Worm (Caenorhabditis elegans): ENCODE data around the gene irk-1.

Gene irk-1

ce11 chrX:6740983-6741365, 36.9 kb downstream of the irk-1 start:
- no peak for TF ChIP-seq nhr-25 (tag; optimal IDR thresholded peaks at IDR 0.05; ENCODE audit: borderline replicate concordance, insufficient read depth)
- TF ChIP-seq nhr-11 (tag; optimal IDR thresholded peaks at IDR 0.05), result peak; percentile 71
- no peak for TF ChIP-seq ceh-28 (tag; optimal IDR thresholded peaks at IDR 0.05)
- no peak for TF ChIP-seq lin-38 (GFP tag; IDR thresholded peaks at IDR 0.05)
- TF ChIP-seq nhr-111 (GFP tag; optimal IDR thresholded peaks at IDR 0.05), result no peak
- no peak for TF ChIP-seq nhr-237 (tag; optimal IDR thresholded peaks at IDR 0.05)
- no peak for TF ChIP-seq lin-13 (GFP tag; optimal IDR thresholded peaks at IDR 0.05)
- no peak for TF ChIP-seq cey-2 (tag; optimal IDR thresholded peaks at IDR 0.05; ENCODE audit: borderline replicate concordance, insufficient read depth)
- TF ChIP-seq ztf-7 (tag; optimal IDR thresholded peaks at IDR 0.05), result no peak
- TF ChIP-seq hlh-30 (tag; optimal IDR thresholded peaks at IDR 0.05; ENCODE audit: insufficient read depth), result peak; percentile 90
- no peak for TF ChIP-seq ama-1 (optimal IDR thresholded peaks at IDR 0.05)
- TF ChIP-seq ceh-44 (GFP tag; IDR thresholded peaks at IDR 0.05), result no peak
- TF ChIP-seq F44E2.7 (GFP tag; IDR thresholded peaks at IDR 0.05), result no peak
- TF ChIP-seq mdt-29 (GFP tag; IDR thresholded peaks at IDR 0.05), result peak; percentile 48
- TF ChIP-seq ceh-32 (tag; optimal IDR thresholded peaks at IDR 0.05; ENCODE audit: poor library complexity), result no peak
- TF ChIP-seq unc-62 (GFP tag; optimal IDR thresholded peaks at IDR 0.05 in 1 of 2), result peak in 1 of 2 experiments; percentile 96
- TF ChIP-seq unc-62 (tag; optimal IDR thresholded peaks at IDR 0.05), result no peak
- peak; percentile 4; the same call in 1 of the 2 replicates for TF ChIP-seq egl-43 (GFP tag; IDR thresholded peaks at IDR 0.05)
- TF ChIP-seq nhr-28 (tag; optimal IDR thresholded peaks at IDR 0.05), result peak; percentile 21
- TF ChIP-seq R02D3.7 (tag; optimal IDR thresholded peaks at IDR 0.05), result no peak
- no peak for TF ChIP-seq skn-1 (tag; optimal IDR thresholded peaks at IDR 0.05)
- TF ChIP-seq daf-16 (GFP tag; optimal IDR thresholded peaks at IDR 0.05), result peak in 1 of 2 experiments; percentile 91
- no peak for TF ChIP-seq daf-16 (tag; optimal IDR thresholded peaks at IDR 0.05)
- no peak for TF ChIP-seq tra-1 (GFP tag; IDR thresholded peaks at IDR 0.05)
- TF ChIP-seq mdl-1 (tag; optimal IDR thresholded peaks at IDR 0.05), result peak in 1 of 2 experiments; percentile 42
- no peak for TF ChIP-seq madf-9 (GFP tag; conservative IDR thresholded peaks at IDR 0.05)
- TF ChIP-seq saeg-2 (GFP tag; IDR thresholded peaks at IDR 0.05), result 0 out of 2 replicates have a peak, but pooled peaks have one; percentile 37
- no peak for TF ChIP-seq T26A8.4 (GFP tag; IDR thresholded peaks at IDR 0.05)
- TF ChIP-seq nhr-41 (GFP tag; IDR thresholded peaks at IDR 0.05), result no peak
- no peak for TF ChIP-seq zip-11 (GFP tag; IDR thresholded peaks at IDR 0.05)
- no peak for TF ChIP-seq aly-2 (tag; optimal IDR thresholded peaks at IDR 0.05)
- TF ChIP-seq nhr-76 (tag; optimal IDR thresholded peaks at IDR 0.05), result no peak
- peak in 1 of 2 experiments; percentile 29 for TF ChIP-seq hif-1 (tag; optimal IDR thresholded peaks at IDR 0.05)
- no peak for TF ChIP-seq daf-19 (GFP tag; conservative IDR thresholded peaks at IDR 0.05)
- TF ChIP-seq hlh-11 (tag; optimal IDR thresholded peaks at IDR 0.05), result peak; percentile 71
- TF ChIP-seq madf-5 (GFP tag; IDR thresholded peaks at IDR 0.05), result no peak
- no peak for TF ChIP-seq hmg-1.1 (GFP tag; IDR thresholded peaks at IDR 0.05)
- no peak for TF ChIP-seq dmd-8 (GFP tag; IDR thresholded peaks at IDR 0.05)

- TF ChIP-seq sdz-12 (GFP tag; optimal IDR thresholded peaks at IDR 0.05), result peak; percentile 58
- TF ChIP-seq arid-1 (GFP tag; conservative IDR thresholded peaks at IDR 0.05), result no peak; the same call in 1 of the 2 replicates
- no peak for TF ChIP-seq snpc-1.2 (GFP tag; IDR thresholded peaks at IDR 0.05)
- no peak for TF ChIP-seq nhr-10 (tag; optimal IDR thresholded peaks at IDR 0.05)
- no peak for TF ChIP-seq nhr-6 (tag; optimal IDR thresholded peaks at IDR 0.05)
- TF ChIP-seq mep-1 (tag; optimal IDR thresholded peaks at IDR 0.05), result peak; percentile 15
- peak; percentile 30 for TF ChIP-seq F37D6.2 (tag; optimal IDR thresholded peaks at IDR 0.05)
- TF ChIP-seq ZK546.5 (tag; optimal IDR thresholded peaks at IDR 0.05), result no peak
- TF ChIP-seq aha-1 (tag), result peak; percentile 95
- TF ChIP-seq rbr-2 (tag; optimal IDR thresholded peaks at IDR 0.05), result peak; percentile 41
- peak; percentile 35 for TF ChIP-seq gei-8 (GFP tag; optimal IDR thresholded peaks at IDR 0.05)
- TF ChIP-seq daf-19 (GFP tag; conservative IDR thresholded peaks at IDR 0.05), result no peak
- no peak for TF ChIP-seq php-3 (GFP tag; IDR thresholded peaks at IDR 0.05)
- no peak for TF ChIP-seq hlh-11 (tag; optimal IDR thresholded peaks at IDR 0.05)
- TF ChIP-seq lin-1 (GFP tag; IDR thresholded peaks at IDR 0.05), result no peak
- no peak for TF ChIP-seq pha-4 (GFP tag; IDR thresholded peaks at IDR 0.05)
- no peak for TF ChIP-seq pha-4 (tag; optimal IDR thresholded peaks at IDR 0.05)
These were observed 37.5 kb downstream of the irk-1 start for ce11 chrX:6740282-6740982.

Measured in whole organism, L4 larva.